Worm (Caenorhabditis elegans): Measurements from ENCODE around the gene F38B7.11.

The F38B7.11 gene

ce11 chrV:11521448-11521847 lies 25.4 kb upstream of the F38B7.11 start, which contains the start of gene pafo-1 (continued):
- TF ChIP-seq sptf-2 (GFP tag; optimal IDR thresholded peaks at IDR 0.05) (no peak), rec-8 (tag; optimal IDR thresholded peaks at IDR 0.05) (no peak), let-526 (GFP tag; IDR thresholded peaks at IDR 0.05) (peak; percentile 64; the same call in 1 of the 2 replicates), lin-40 (tag; optimal IDR thresholded peaks at IDR 0.05) (peak; percentile 87), ets-4 (GFP tag; optimal IDR thresholded peaks at IDR 0.05) (no peak), ztf-26 (tag; optimal IDR thresholded peaks at IDR 0.05) (peak; percentile 69), F55B11.4 (tag; optimal IDR thresholded peaks at IDR 0.05; ENCODE audit: borderline replicate concordance, insufficient read depth) (no peak), efl-1 (GFP tag; optimal IDR thresholded peaks at IDR 0.05) (peak; percentile 90), F57C9.4 (tag; optimal IDR thresholded peaks at IDR 0.05) (no peak), Y95B8A.8 (GFP tag; IDR thresholded peaks at IDR 0.05) (peak; percentile 82), C17E4.6 (GFP tag; IDR thresholded peaks at IDR 0.05) (no peak), F23B12.7 (tag; optimal IDR thresholded peaks at IDR 0.05; ENCODE audit: insufficient read depth) (peak; percentile 30), Y56A3A.18 (GFP tag; IDR thresholded peaks at IDR 0.05) (peak; percentile 82; the same call in 1 of the 2 replicates), dox-1 (GFP tag; IDR thresholded peaks at IDR 0.05) (peak; percentile 95), lir-1 (GFP tag; conservative IDR thresholded peaks at IDR 0.05) (0 out of 2 replicates have a peak, but pooled peaks have one; percentile 42), nhr-179 (tag; optimal IDR thresholded peaks at IDR 0.05) (no peak), him-1 (tag; optimal IDR thresholded peaks at IDR 0.05) (peak; percentile 56), snpc-1.3 (tag; optimal IDR thresholded peaks at IDR 0.05; ENCODE audit: insufficient read depth) (peak; percentile 40), F37B4.10 (GFP tag; IDR thresholded peaks at IDR 0.05) (no peak), hsf-1 (GFP tag; IDR thresholded peaks at IDR 0.05) (no peak), K12H6.12 (tag; optimal IDR thresholded peaks at IDR 0.05) (peak; percentile 42), hmg-1.2 (GFP tag; IDR thresholded peaks at IDR 0.05) (peak; percentile 64), ztf-3 (GFP tag; optimal IDR thresholded peaks at IDR 0.05) (no peak), D2030.7 (GFP tag; IDR thresholded peaks at IDR 0.05) (peak; percentile 85), nfya-2 (GFP tag; IDR thresholded peaks at IDR 0.05) (no peak), bed-1 (GFP tag; IDR thresholded peaks at IDR 0.05) (no peak), madf-3 (GFP tag; IDR thresholded peaks at IDR 0.05) (peak; percentile 76; the same call in 1 of the 2 replicates), pha-4 (tag; optimal IDR thresholded peaks at IDR 0.05) (peak; percentile 16), T26A5.8 (tag; optimal IDR thresholded peaks at IDR 0.05) (no peak), ztf-18 (tag; optimal IDR thresholded peaks at IDR 0.05) (peak; percentile 99), ztf-25 (GFP tag; IDR thresholded peaks at IDR 0.05) (0 out of 2 replicates have a peak, but pooled peaks have one; percentile 58), B0019.2 (GFP tag; conservative IDR thresholded peaks at IDR 0.05) (no peak), hrde-1 (tag; optimal IDR thresholded peaks at IDR 0.05; ENCODE audit: borderline replicate concordance) (peak; percentile 57), hlh-12 (tag; optimal IDR thresholded peaks at IDR 0.05) (no peak), tbx-9 (tag; optimal IDR thresholded peaks at IDR 0.05; ENCODE audit: borderline replicate concordance) (no peak), tlf-1 (GFP tag; optimal IDR thresholded peaks at IDR 0.05) (peak; percentile 76), hmg-20 (GFP tag; IDR thresholded peaks at IDR 0.05) (peak; percentile 72), aptf-2 (GFP tag; conservative IDR thresholded peaks at IDR 0.05) (no peak), Y67H2A.10 (GFP tag; conservative IDR thresholded peaks at IDR 0.05) (0 out of 2 replicates have a peak, but pooled peaks have one; percentile 12), nhr-120 (GFP tag; IDR thresholded peaks at IDR 0.05) (no peak), nfya-1 (tag; optimal IDR thresholded peaks at IDR 0.05; ENCODE audit: borderline replicate concordance, insufficient read depth) (no peak), nfyb-1 (GFP tag; IDR thresholded peaks at IDR 0.05) (peak; percentile 93), gei-17 (GFP tag; optimal IDR thresholded peaks at IDR 0.05) (no peak), somi-1 (GFP tag; optimal IDR thresholded peaks at IDR 0.05) (peak; percentile 23), Y53G8AR.9 (GFP tag; conservative IDR thresholded peaks at IDR 0.05) (peak; percentile 91), aptf-3 (GFP tag; IDR thresholded peaks at IDR 0.05) (no peak), athp-1 (tag; optimal IDR thresholded peaks at IDR 0.05) (peak; percentile 21), fkh-3 (tag; optimal IDR thresholded peaks at IDR 0.05) (no peak)

All from whole organism, young adult.